Fruit fly (Drosophila melanogaster) whole organism, embryonic: ENCODE results near the gene PIG-Q.
A peak's percentile ranks its signal among the peaks of the same experiment; 100 is the strongest.

Experiments used
- Adf1 ChIP-seq: fragments of 200-800 bp; sonication (Bioruptor generic); IDR thresholded peaks from 2 replicates; pipeline ENCODE4 v1.3.6; 2022; ENCODE audit warnings: missing biosample characterization, missing genetic modification characterization
- CG10147 ChIP-seq: fragments of 200-800 bp; sonication (Bioruptor generic); optimal IDR thresholded peaks from 2 replicates; lab custom pipeline; 2019; ENCODE audit warnings: missing biosample characterization, mild to moderate bottlenecking, missing genetic modification characterization, moderate library complexity
- CG11247 ChIP-seq: fragments of 200-800 bp; sonication (Bioruptor generic); IDR thresholded peaks from 2 replicates; pipeline ENCODE4 v1.3.6; 2022; ENCODE audit warnings: missing biosample characterization, missing genetic modification characterization
- CG12155 ChIP-seq: fragments of 200-800 bp; sonication (Bioruptor generic); optimal IDR thresholded peaks from 3 replicates; lab custom pipeline; 2016; ENCODE audit warnings: missing biosample characterization, missing genetic modification characterization
- CG12299 ChIP-seq: fragments of 200-800 bp; sonication (Bioruptor generic); optimal IDR thresholded peaks from 2 replicates; lab custom pipeline; 2018; ENCODE audit warnings: missing biosample characterization, mild to moderate bottlenecking, missing genetic modification characterization
- CG14667 ChIP-seq: fragments of 200-800 bp; sonication (Bioruptor generic); IDR thresholded peaks from 2 replicates; pipeline ENCODE4 v1.3.6; 2022; ENCODE audit warnings: missing biosample characterization, missing genetic modification characterization
- CG15479 ChIP-seq: fragments of 200-800 bp; sonication (Bioruptor generic); optimal IDR thresholded peaks from 3 replicates; lab custom pipeline; 2019; ENCODE audit warnings: missing biosample characterization, mild to moderate bottlenecking, missing genetic modification characterization, moderate library complexity
- CG16779 ChIP-seq: fragments of 200-800 bp; sonication (Bioruptor generic); IDR thresholded peaks from 2 replicates; pipeline ENCODE4 v1.3.6; 2022; ENCODE audit warnings: missing biosample characterization, missing genetic modification characterization
- CG17186 ChIP-seq: fragments of 200-800 bp; sonication (Bioruptor generic); optimal IDR thresholded peaks from 3 replicates; lab custom pipeline; 2017; ENCODE audit warnings: missing biosample characterization, missing genetic modification reagents, missing genetic modification characterization
- CG17568 ChIP-seq: fragments of 200-800 bp; sonication (Bioruptor generic); optimal IDR thresholded peaks from 2 replicates; lab custom pipeline; 2018; ENCODE audit warnings: missing biosample characterization, mild to moderate bottlenecking, missing genetic modification characterization, moderate library complexity
- CG1792 ChIP-seq: fragments of 200-800 bp; sonication (Bioruptor generic); optimal IDR thresholded peaks from 2 replicates; lab custom pipeline; 2016; ENCODE audit warnings: missing biosample characterization, missing genetic modification characterization
- CG30403 ChIP-seq: fragments of 200-800 bp; sonication (Bioruptor generic); optimal IDR thresholded peaks from 3 replicates; lab custom pipeline; 2016; ENCODE audit warnings: missing biosample characterization, missing genetic modification characterization
- CG34224 ChIP-seq: fragments of 200-800 bp; sonication (Bioruptor generic); IDR thresholded peaks from 3 replicates; pipeline ENCODE4 v1.3.6; 2022; ENCODE audit warnings: missing biosample characterization, missing genetic modification characterization; ENCODE audit not compliant: partially characterized antibody
- CG34422 ChIP-seq: fragments of 200-800 bp; sonication (Bioruptor generic); IDR thresholded peaks from 3 replicates; pipeline ENCODE4 v1.3.6; 2022; ENCODE audit warnings: missing biosample characterization, missing genetic modification characterization
- CG43689 ChIP-seq: fragments of 200-800 bp; sonication (Bioruptor generic); IDR thresholded peaks from 2 replicates; pipeline ENCODE4 v1.3.6; 2022; ENCODE audit warnings: missing biosample characterization, missing genetic modification characterization
- CG4404 ChIP-seq: fragments of 200-800 bp; sonication (Bioruptor generic); IDR thresholded peaks from 2 replicates; pipeline ENCODE4 v1.3.6; 2022; ENCODE audit warnings: missing biosample characterization, missing genetic modification characterization
- CG4820 ChIP-seq: fragments of 200-800 bp; sonication (Bioruptor generic); optimal IDR thresholded peaks from 3 replicates; lab custom pipeline; 2016; ENCODE audit warnings: missing biosample characterization, missing genetic modification characterization
- CG4854 ChIP-seq: fragments of 200-800 bp; sonication (Bioruptor generic); optimal IDR thresholded peaks from 2 replicates; lab custom pipeline; 2016; ENCODE audit warnings: missing biosample characterization, missing genetic modification characterization, inconsistent platforms
- CG5180 ChIP-seq: fragments of 200-800 bp; sonication (Bioruptor generic); optimal IDR thresholded peaks from 3 replicates; lab custom pipeline; 2017; ENCODE audit warnings: missing biosample characterization, missing genetic modification characterization, mild to moderate bottlenecking, moderate library complexity, missing genetic modification reagents
- CG5245 ChIP-seq: fragments of 200-800 bp; sonication (Bioruptor generic); optimal IDR thresholded peaks from 3 replicates; lab custom pipeline; 2016; ENCODE audit warnings: missing biosample characterization, missing genetic modification characterization
- CG6813 ChIP-seq: fragments of 200-800 bp; sonication (Bioruptor generic); optimal IDR thresholded peaks from 2 replicates; lab custom pipeline; 2017; ENCODE audit warnings: missing biosample characterization, missing genetic modification characterization, mild to moderate bottlenecking, moderate library complexity, missing genetic modification reagents
- CG7839 ChIP-seq: fragments of 200-800 bp; sonication (Bioruptor generic); optimal IDR thresholded peaks from 3 replicates; lab custom pipeline; 2018; ENCODE audit warnings: missing biosample characterization, mild to moderate bottlenecking, missing genetic modification characterization, moderate library complexity
- CoRest ChIP-seq: fragments of 200-800 bp; sonication (Bioruptor generic); optimal IDR thresholded peaks from 3 replicates; lab custom pipeline; 2018; ENCODE audit warnings: missing biosample characterization, mild to moderate bottlenecking, missing genetic modification characterization, moderate library complexity
- Dfd ChIP-seq, 2 experiments: fragments of >200 bp; optimal IDR thresholded peaks; 2 replicates each; lab custom pipeline; 2017; ENCODE audit warnings: missing biosample characterization in 2 of 2, missing genetic modification characterization in 2 of 2
- Fer3 ChIP-seq: fragments of 200-800 bp; sonication (Bioruptor generic); optimal IDR thresholded peaks from 2 replicates; lab custom pipeline; 2018; ENCODE audit warnings: missing biosample characterization, mild to moderate bottlenecking, missing genetic modification characterization, moderate library complexity
- Hr3 ChIP-seq: fragments of 200-800 bp; sonication (Bioruptor generic); optimal IDR thresholded peaks from 3 replicates; lab custom pipeline; 2016; ENCODE audit warnings: missing biosample characterization, missing genetic modification characterization
- MBD-R2 ChIP-seq: fragments of 200-800 bp; sonication (Bioruptor generic); IDR thresholded peaks from 2 replicates; pipeline ENCODE4 v1.3.6; 2022; ENCODE audit warnings: missing biosample characterization, missing genetic modification characterization
- Mad ChIP-seq: fragments of 200-800 bp; sonication (Bioruptor generic); optimal IDR thresholded peaks from 2 replicates; lab custom pipeline; 2016; ENCODE audit warnings: missing biosample characterization, missing genetic modification characterization
- NK7.1 ChIP-seq: fragments of 200-800 bp; sonication (Bioruptor generic); optimal IDR thresholded peaks from 3 replicates; lab custom pipeline; 2016; ENCODE audit warnings: missing biosample characterization, missing genetic modification characterization
- Scr ChIP-seq: fragments of 200-800 bp; sonication (Bioruptor generic); IDR thresholded peaks from 2 replicates; pipeline ENCODE4 v1.3.6; 2022; ENCODE audit warnings: missing biosample characterization, missing genetic modification characterization; ENCODE audit not compliant: partially characterized antibody
- Usf ChIP-seq: fragments of 200-800 bp; sonication (Bioruptor generic); optimal IDR thresholded peaks from 2 replicates; lab custom pipeline; 2017; ENCODE audit warnings: missing genotype, missing biosample characterization, missing genetic modification characterization
- Xrp1 ChIP-seq: fragments of 200-800 bp; sonication (Bioruptor generic); IDR thresholded peaks from 2 replicates; pipeline ENCODE4 v1.3.6; 2022; ENCODE audit warnings: missing biosample characterization, missing genetic modification characterization
- ab ChIP-seq: fragments of 200-800 bp; sonication (Bioruptor generic); optimal IDR thresholded peaks from 2 replicates; lab custom pipeline; 2016; ENCODE audit warnings: missing biosample characterization, missing genetic modification characterization
- ap ChIP-seq: fragments of 200-800 bp; sonication (Bioruptor generic); IDR thresholded peaks from 2 replicates; pipeline ENCODE4 v1.3.6; 2022; ENCODE audit warnings: missing biosample characterization, missing genetic modification characterization
- bigmax ChIP-seq: fragments of 200-800 bp; sonication (Bioruptor generic); optimal IDR thresholded peaks from 2 replicates; lab custom pipeline; 2018; ENCODE audit warnings: missing biosample characterization, mild to moderate bottlenecking, missing genetic modification characterization
- cato ChIP-seq: fragments of 200-800 bp; sonication (Bioruptor generic); optimal IDR thresholded peaks from 2 replicates; lab custom pipeline; 2016; ENCODE audit warnings: missing biosample characterization, missing genetic modification characterization, borderline replicate concordance
- da ChIP-seq: fragments of 200-800 bp; sonication (Bioruptor generic); optimal IDR thresholded peaks from 2 replicates; lab custom pipeline; 2016; ENCODE audit warnings: missing biosample characterization, missing genetic modification characterization
- dimm ChIP-seq: fragments of 200-800 bp; sonication (Bioruptor generic); IDR thresholded peaks from 2 replicates; pipeline ENCODE4 v1.3.6; 2022; ENCODE audit warnings: missing biosample characterization, missing genetic modification characterization
- dm ChIP-seq: fragments of 200-800 bp; sonication (Bioruptor generic); optimal IDR thresholded peaks from 3 replicates; lab custom pipeline; 2016; ENCODE audit warnings: missing biosample characterization, missing genetic modification characterization
- fd102C ChIP-seq: fragments of 200-800 bp; sonication (Bioruptor generic); optimal IDR thresholded peaks from 2 replicates; lab custom pipeline; 2018; ENCODE audit warnings: missing biosample characterization, mild to moderate bottlenecking, missing genetic modification characterization, moderate library complexity
- fd64A ChIP-seq: fragments of 200-800 bp; sonication (Bioruptor generic); optimal IDR thresholded peaks from 3 replicates; lab custom pipeline; 2018; ENCODE audit warnings: missing biosample characterization, mild to moderate bottlenecking, missing genetic modification characterization
- fru ChIP-seq: fragments of >200 bp; optimal IDR thresholded peaks from 2 replicates; lab custom pipeline; 2017
- gsb ChIP-seq: fragments of 200-800 bp; sonication (Bioruptor generic); IDR thresholded peaks from 2 replicates; pipeline ENCODE4 v1.3.6; 2022; ENCODE audit warnings: missing biosample characterization, missing genetic modification characterization
- klu ChIP-seq: fragments of 200-800 bp; sonication (Bioruptor generic); IDR thresholded peaks from 2 replicates; pipeline ENCODE4 v1.3.6; 2022; ENCODE audit warnings: missing biosample characterization, missing genetic modification characterization
- seq ChIP-seq: fragments of 200-800 bp; sonication (Bioruptor generic); IDR thresholded peaks from 2 replicates; pipeline ENCODE4 v1.3.6; 2022; ENCODE audit warnings: missing biosample characterization, missing genetic modification characterization
- slp2 ChIP-seq: fragments of 200-800 bp; sonication (Bioruptor generic); optimal IDR thresholded peaks from 2 replicates; lab custom pipeline; 2016; ENCODE audit warnings: missing biosample characterization, missing genetic modification characterization
- ssp ChIP-seq: fragments of 200-800 bp; sonication (Bioruptor generic); IDR thresholded peaks from 2 replicates; pipeline ENCODE4 v1.3.6; 2022; ENCODE audit warnings: missing biosample characterization, missing genetic modification characterization
- tin ChIP-seq: fragments of 200-800 bp; sonication (Bioruptor generic); optimal IDR thresholded peaks from 3 replicates; lab custom pipeline; 2016; ENCODE audit warnings: missing biosample characterization, missing genetic modification characterization
- ttk ChIP-seq: fragments of 200-800 bp; sonication (Bioruptor generic); IDR thresholded peaks from 2 replicates; pipeline ENCODE4 v2.1.2; 2022; ENCODE audit warnings: missing biosample characterization, missing genetic modification characterization
- zen2 ChIP-seq: fragments of 200-800 bp; sonication (Bioruptor generic); IDR thresholded peaks from 3 replicates; pipeline ENCODE4 v1.3.6; 2022; ENCODE audit warnings: missing biosample characterization, missing genetic modification characterization; ENCODE audit not compliant: partially characterized antibody

PIG-Q gene

dm6 chrX:16332615-16333288, 26.2 kb upstream of the PIG-Q start (continued):
- peak; percentile 96 for TF ChIP-seq CG12299 (tag; lab: Kevin White, UChicago)
- peak; percentile 91 for TF ChIP-seq CG5180 (GFP tag; lab: Kevin White, UChicago)
- TF ChIP-seq bigmax (GFP tag; lab: Kevin White, UChicago): peak; percentile 61
- peak; percentile 94 for TF ChIP-seq NK7.1 (GFP tag; lab: Kevin White, UChicago)
- TF ChIP-seq ab (GFP tag; lab: Kevin White, UChicago): peak; percentile 85
- TF ChIP-seq da (GFP tag; lab: Kevin White, UChicago): peak; percentile 91
- TF ChIP-seq CG43689 (GFP tag; lab: Robert Waterston, UW): no peak; the same call in 1 of the 2 replicates
- peak; percentile 96 for TF ChIP-seq Fer3 (tag; lab: Kevin White, UChicago)
- no peak for TF ChIP-seq CG34224 (GFP tag; lab: Robert Waterston, UW)
- TF ChIP-seq CG14667 (GFP tag; lab: Robert Waterston, UW): peak; percentile 85
- peak; percentile 93 for TF ChIP-seq fd64A (GFP tag; lab: Kevin White, UChicago)
- peak; percentile 90 for TF ChIP-seq Hr3 (GFP tag; lab: Kevin White, UChicago)
- peak; percentile 96 for TF ChIP-seq CG30403 (GFP tag; lab: Kevin White, UChicago)
- peak; percentile 93 for TF ChIP-seq seq (GFP tag; lab: Robert Waterston, UW)
- peak; percentile 73 for TF ChIP-seq ap (GFP tag; lab: Robert Waterston, UW)
- peak; percentile 99 for TF ChIP-seq CoRest (tag; lab: Kevin White, UChicago)
- TF ChIP-seq CG34422 (GFP tag; lab: Robert Waterston, UW): peak; percentile 91
- TF ChIP-seq tin (GFP tag; lab: Kevin White, UChicago): peak; percentile 93
- TF ChIP-seq ttk: peak; percentile 90
- peak; percentile 65 for TF ChIP-seq fd102C
- peak; percentile 57 for TF ChIP-seq Adf1 (GFP tag; lab: Robert Waterston, UW)
- TF ChIP-seq Dfd (GFP tag; optimal IDR thresholded peaks at IDR 0.05; lab: Kevin White, UChicago): no peak
- TF ChIP-seq klu (GFP tag; lab: Robert Waterston, UW): peak; percentile 84
- peak; percentile 90 for TF ChIP-seq dm (GFP tag; lab: Kevin White, UChicago)
- peak; percentile 80 for TF ChIP-seq ssp (GFP tag; lab: Robert Waterston, UW)
- peak; percentile 81; the same call in 1 of the 2 replicates for TF ChIP-seq gsb
- no peak for TF ChIP-seq zen2 (GFP tag; lab: Robert Waterston, UW)
- TF ChIP-seq slp2 (GFP tag; lab: Kevin White, UChicago): peak; percentile 95
- peak; percentile 93 for TF ChIP-seq CG17568 (GFP tag; lab: Kevin White, UChicago)
- peak; percentile 92 for TF ChIP-seq CG1792
- no peak for TF ChIP-seq dimm
- no peak for TF ChIP-seq Scr (GFP tag; lab: Robert Waterston, UW)
- TF ChIP-seq CG17186 (GFP tag; lab: Kevin White, UChicago): peak; percentile 82
- TF ChIP-seq CG5245: peak; percentile 83
- TF ChIP-seq Xrp1 (GFP tag; lab: Robert Waterston, UW): peak; percentile 94
- TF ChIP-seq CG15479 (GFP tag; lab: Kevin White, UChicago): no peak
- 0 out of 2 replicates have a peak, but pooled peaks have one; percentile 45 for TF ChIP-seq CG16779
- peak; percentile 98 for TF ChIP-seq CG10147 (GFP tag; lab: Kevin White, UChicago)
- TF ChIP-seq MBD-R2 (GFP tag; lab: Robert Waterston, UW): peak; percentile 74; the same call in 1 of the 2 replicates
- TF ChIP-seq cato (GFP tag; lab: Kevin White, UChicago): peak; percentile 87
- TF ChIP-seq CG6813 (GFP tag; lab: Kevin White, UChicago): peak; percentile 95
- peak; percentile 92 for TF ChIP-seq CG4404 (GFP tag; lab: Robert Waterston, UW)
- TF ChIP-seq CG7839: peak; percentile 98
- peak; percentile 90 for TF ChIP-seq CG4820 (GFP tag; lab: Kevin White, UChicago)
- no peak for TF ChIP-seq fru (lab: Kevin White, UChicago)
- peak; percentile 92 for TF ChIP-seq Usf
- peak; percentile 84 for TF ChIP-seq CG11247 (GFP tag; lab: Robert Waterston, UW)
- peak; percentile 94 for TF ChIP-seq Mad (GFP tag; lab: Kevin White, UChicago)
- peak; percentile 92 for TF ChIP-seq CG12155
- peak; percentile 93 for TF ChIP-seq CG4854 (GFP tag; lab: Kevin White, UChicago)
